Fruit fly (Drosophila melanogaster): ENCODE data around the gene mRpL22.

Gene mRpL22

dm6 chrX:16764955-16765354 lies 18.8 kb upstream of the mRpL22 start (continued):
- TF ChIP-seq CG11247 (GFP tag; IDR thresholded peaks at IDR 0.05) (no peak), CG9727 (GFP tag; optimal IDR thresholded peaks at IDR 0.05) (no peak), CG14710 (tag; optimal IDR thresholded peaks at IDR 0.05) (no peak), CG6813 (GFP tag; optimal IDR thresholded peaks at IDR 0.05) (no peak), NFAT (GFP tag; IDR thresholded peaks at IDR 0.05) (no peak), CG15269 (tag; optimal IDR thresholded peaks at IDR 0.05) (no peak), CG10959 (GFP tag; IDR thresholded peaks at IDR 0.05) (no peak), vvl (GFP tag; IDR thresholded peaks at IDR 0.05) (no peak), CG11696 (GFP tag; IDR thresholded peaks at IDR 0.05) (no peak), CG1832 (GFP tag; optimal IDR thresholded peaks at IDR 0.05) (no peak), CG11504 (tag; optimal IDR thresholded peaks at IDR 0.05) (peak; percentile 14), CG10565 (GFP tag; optimal IDR thresholded peaks at IDR 0.05) (no peak), bcd (GFP tag; optimal IDR thresholded peaks at IDR 0.05) (no peak), CG7839 (tag; optimal IDR thresholded peaks at IDR 0.05) (peak; percentile 18), ken (GFP tag; IDR thresholded peaks at IDR 0.05) (no peak), mld (GFP tag; IDR thresholded peaks at IDR 0.05; ENCODE audit: partially characterized antibody) (no peak), CG9932 (GFP tag; IDR thresholded peaks at IDR 0.05) (no peak), CG31388 (GFP tag; optimal IDR thresholded peaks at IDR 0.05) (no peak), CG1603 (tag; optimal IDR thresholded peaks at IDR 0.05) (no peak), chinmo (GFP tag; IDR thresholded peaks at IDR 0.05; ENCODE audit: partially characterized antibody) (no peak), shn (GFP tag; optimal IDR thresholded peaks at IDR 0.05) (no peak), sqz (GFP tag; optimal IDR thresholded peaks at IDR 0.05) (no peak), pan (optimal IDR thresholded peaks at IDR 0.05) (no peak), pan (GFP tag; optimal IDR thresholded peaks at IDR 0.05 in 1 of 2, IDR thresholded peaks at IDR 0.05 in 1 of 2) (no peak), sima (GFP tag; optimal IDR thresholded peaks at IDR 0.05) (no peak)

dm6 chrX:16765809-16766208 lies 17.9 kb upstream of the mRpL22 start:
- TF ChIP-seq Hr51 (GFP tag; optimal IDR thresholded peaks at IDR 0.05) (peak in 1 of 2 experiments; percentile 14), pfk (GFP tag; optimal IDR thresholded peaks at IDR 0.05) (no peak), dmrt99B (tag; optimal IDR thresholded peaks at IDR 0.05) (no peak), CG16863 (GFP tag; optimal IDR thresholded peaks at IDR 0.05) (no peak), pan (optimal IDR thresholded peaks at IDR 0.05) (no peak), pan (GFP tag; optimal IDR thresholded peaks at IDR 0.05 in 1 of 2, IDR thresholded peaks at IDR 0.05 in 1 of 2) (no peak), fru (optimal IDR thresholded peaks at IDR 0.05) (no peak), Xrp1 (GFP tag; IDR thresholded peaks at IDR 0.05) (no peak), CG11504 (tag; optimal IDR thresholded peaks at IDR 0.05) (peak; percentile 23), Pdp1 (GFP tag; optimal IDR thresholded peaks at IDR 0.05) (peak in 1 of 2 experiments; percentile 4), Rfx (GFP tag; IDR thresholded peaks at IDR 0.05) (no peak), CG9876 (GFP tag; optimal IDR thresholded peaks at IDR 0.05) (no peak), knrl (GFP tag; IDR thresholded peaks at IDR 0.05; ENCODE audit: partially characterized antibody) (no peak), Side (GFP tag; optimal IDR thresholded peaks at IDR 0.05) (no peak), CG15011 (GFP tag; optimal IDR thresholded peaks at IDR 0.05) (no peak), CG2678 (tag; optimal IDR thresholded peaks at IDR 0.05) (no peak), CG7839 (tag; optimal IDR thresholded peaks at IDR 0.05) (no peak), CG4707 (GFP tag; optimal IDR thresholded peaks at IDR 0.05) (no peak), cg (GFP tag; optimal IDR thresholded peaks at IDR 0.05) (no peak), sc (optimal IDR thresholded peaks at IDR 0.05) (no peak), sc (GFP tag; optimal IDR thresholded peaks at IDR 0.05) (no peak), CG11695 (GFP tag; IDR thresholded peaks at IDR 0.05) (no peak), CG9727 (GFP tag; optimal IDR thresholded peaks at IDR 0.05) (no peak), CG11398 (GFP tag; optimal IDR thresholded peaks at IDR 0.05) (no peak), gem (tag; optimal IDR thresholded peaks at IDR 0.05) (peak; percentile 28), sens (GFP tag) (peak; percentile 43), slbo (GFP tag; IDR thresholded peaks at IDR 0.05) (no peak), nerfin-2 (GFP tag; IDR thresholded peaks at IDR 0.05; ENCODE audit: partially characterized antibody) (no peak), Drgx (GFP tag; IDR thresholded peaks at IDR 0.05) (peak; percentile 39; the same call in 1 of the 2 replicates), Sox102F (GFP tag; optimal IDR thresholded peaks at IDR 0.05) (peak; percentile 8)

All from whole organism, embryonic.